Worm (Caenorhabditis elegans): ENCODE results near the gene tra-1.

Gene tra-1

ce11 chrIII:11141791-11142490, 53.1 kb downstream of the tra-1 start, which contains the start of the genes Y47D3A.1 and pola-1 (continued):
- TF ChIP-seq aptf-2 (GFP tag; conservative IDR thresholded peaks at IDR 0.05) (0 out of 2 replicates have a peak, but pooled peaks have one; percentile 62), snpc-1.3 (tag; optimal IDR thresholded peaks at IDR 0.05; ENCODE audit: insufficient read depth) (peak; percentile 55), C06A6.2 (GFP tag; conservative IDR thresholded peaks at IDR 0.05) (no peak), sea-2 (GFP tag; IDR thresholded peaks at IDR 0.05) (no peak), madf-3 (GFP tag; IDR thresholded peaks at IDR 0.05) (0 out of 2 replicates have a peak, but pooled peaks have one; percentile 40), rcor-1 (GFP tag; IDR thresholded peaks at IDR 0.05) (peak; percentile 52), dpff-1 (tag; optimal IDR thresholded peaks at IDR 0.05) (no peak), efl-1 (GFP tag; optimal IDR thresholded peaks at IDR 0.05) (peak; percentile 95), hmg-1.2 (GFP tag; IDR thresholded peaks at IDR 0.05) (peak; percentile 57; the same call in 1 of the 2 replicates), madf-6 (GFP tag; IDR thresholded peaks at IDR 0.05) (peak; percentile 87), hrde-1 (tag; optimal IDR thresholded peaks at IDR 0.05; ENCODE audit: borderline replicate concordance) (no peak), cebp-1 (GFP tag; IDR thresholded peaks at IDR 0.05) (no peak), cebp-1 (tag; optimal IDR thresholded peaks at IDR 0.05) (peak; percentile 55), lsy-27 (tag; optimal IDR thresholded peaks at IDR 0.05; ENCODE audit: borderline replicate concordance, insufficient read depth) (no peak), T07F8.4 (tag; optimal IDR thresholded peaks at IDR 0.05) (no peak), egrh-3 (GFP tag; IDR thresholded peaks at IDR 0.05) (peak; percentile 56), egl-44 (GFP tag; IDR thresholded peaks at IDR 0.05) (no peak), F10E7.11 (tag; optimal IDR thresholded peaks at IDR 0.05) (no peak), lsl-1 (GFP tag; optimal IDR thresholded peaks at IDR 0.05) (peak; percentile 65), ceh-100 (GFP tag; IDR thresholded peaks at IDR 0.05) (peak; percentile 98), attf-6 (GFP tag; IDR thresholded peaks at IDR 0.05) (no peak), nhr-80 (tag; optimal IDR thresholded peaks at IDR 0.05) (peak; percentile 26), unc-130 (GFP tag; optimal IDR thresholded peaks at IDR 0.05) (peak; percentile 69), mel-28 (tag; optimal IDR thresholded peaks at IDR 0.05; ENCODE audit: borderline replicate concordance) (no peak), tbp1 (GFP tag; optimal IDR thresholded peaks at IDR 0.05) (peak; percentile 52), dox-1 (GFP tag; IDR thresholded peaks at IDR 0.05) (peak; percentile 90), die-1 (tag; optimal IDR thresholded peaks at IDR 0.05) (peak; percentile 1), dpl-1 (GFP tag; optimal IDR thresholded peaks at IDR 0.05) (peak; percentile 91), pha-4 (tag; optimal IDR thresholded peaks at IDR 0.05) (peak; percentile 26), F33H1.4 (GFP tag; IDR thresholded peaks at IDR 0.05) (peak; percentile 51), F23B12.7 (tag; optimal IDR thresholded peaks at IDR 0.05; ENCODE audit: insufficient read depth) (peak; percentile 76), attf-5 (GFP tag; optimal IDR thresholded peaks at IDR 0.05) (peak; percentile 81), Y95B8A.8 (GFP tag; IDR thresholded peaks at IDR 0.05) (peak; percentile 66; the same call in 1 of the 2 replicates), Y53G8AR.9 (GFP tag; conservative IDR thresholded peaks at IDR 0.05) (0 out of 2 replicates have a peak, but pooled peaks have one; percentile 34), ztf-25 (GFP tag; IDR thresholded peaks at IDR 0.05) (0 out of 2 replicates have a peak, but pooled peaks have one; percentile 7), nhr-27 (tag; optimal IDR thresholded peaks at IDR 0.05) (no peak), aptf-3 (GFP tag; IDR thresholded peaks at IDR 0.05) (no peak), ccch-3 (GFP tag; optimal IDR thresholded peaks at IDR 0.05) (no peak), ama-1 (optimal IDR thresholded peaks at IDR 0.05) (no peak), ama-1 (GFP tag; optimal IDR thresholded peaks at IDR 0.05) (no peak), ceh-91 (GFP tag; IDR thresholded peaks at IDR 0.05) (peak; percentile 76), Y67H2A.10 (GFP tag; conservative IDR thresholded peaks at IDR 0.05) (peak; percentile 70; the same call in 1 of the 2 replicates), lin-54 (GFP tag; optimal IDR thresholded peaks at IDR 0.05) (peak; percentile 89), K12H6.12 (tag; optimal IDR thresholded peaks at IDR 0.05) (peak; percentile 43), athp-1 (tag; optimal IDR thresholded peaks at IDR 0.05) (peak; percentile 10)

All from whole organism, young adult.